Fruit fly (Drosophila melanogaster) whole organism, embryonic: ENCODE measurements around the gene CG14400.
A peak's percentile ranks its signal among the peaks of the same experiment; 100 is the strongest.

Source experiments
- Blimp-1 ChIP-seq: fragments of 200-800 bp; sonication (Bioruptor generic); optimal IDR thresholded peaks from 3 replicates; lab custom pipeline; 2018; ENCODE audit warnings: missing biosample characterization, missing genetic modification characterization, mild to moderate bottlenecking, moderate library complexity, missing genetic modification reagents
- CG11247 ChIP-seq: fragments of 200-800 bp; sonication (Bioruptor generic); IDR thresholded peaks from 2 replicates; pipeline ENCODE4 v1.3.6; 2022; ENCODE audit warnings: missing biosample characterization, missing genetic modification characterization
- CG11456 ChIP-seq: fragments of 200-800 bp; sonication (Bioruptor generic); IDR thresholded peaks from 3 replicates; pipeline ENCODE4 v1.3.6; 2022; ENCODE audit warnings: missing biosample characterization, missing genetic modification characterization
- CG13775 ChIP-seq: fragments of 200-800 bp; sonication (Bioruptor generic); optimal IDR thresholded peaks from 3 replicates; lab custom pipeline; 2017; ENCODE audit warnings: missing biosample characterization, mild to moderate bottlenecking, missing genetic modification characterization
- CG15514 ChIP-seq: fragments of 200-800 bp; sonication (Bioruptor generic); optimal IDR thresholded peaks from 3 replicates; lab custom pipeline; 2017; ENCODE audit warnings: missing biosample characterization, missing genetic modification characterization, mild to moderate bottlenecking, moderate library complexity, missing genetic modification reagents
- CG18011 ChIP-seq: fragments of 200-800 bp; sonication (Bioruptor generic); optimal IDR thresholded peaks from 2 replicates; lab custom pipeline; 2017; ENCODE audit warnings: missing biosample characterization, missing genetic modification characterization, mild to moderate bottlenecking, moderate library complexity, missing genotype
- CG2889 ChIP-seq: fragments of 200-800 bp; sonication (Bioruptor generic); IDR thresholded peaks from 3 replicates; pipeline ENCODE4 v1.3.6; 2022; ENCODE audit warnings: missing biosample characterization, missing genetic modification characterization
- CG3281 ChIP-seq: fragments of 200-800 bp; sonication (Bioruptor generic); optimal IDR thresholded peaks from 3 replicates; lab custom pipeline; 2017; ENCODE audit warnings: missing biosample characterization, mild to moderate bottlenecking, missing genetic modification characterization
- CG34224 ChIP-seq: fragments of 200-800 bp; sonication (Bioruptor generic); IDR thresholded peaks from 3 replicates; pipeline ENCODE4 v1.3.6; 2022; ENCODE audit warnings: missing biosample characterization, missing genetic modification characterization; ENCODE audit not compliant: partially characterized antibody
- CG4360 ChIP-seq: fragments of 200-800 bp; sonication (Bioruptor generic); IDR thresholded peaks from 2 replicates; pipeline ENCODE4 v1.3.6; 2022; ENCODE audit warnings: missing biosample characterization, missing genetic modification characterization
- CG6175 ChIP-seq: fragments of 200-800 bp; sonication (Bioruptor generic); IDR thresholded peaks from 3 replicates; pipeline ENCODE4 v1.3.6; 2022; ENCODE audit warnings: missing biosample characterization, missing genetic modification characterization
- CG6813 ChIP-seq: fragments of 200-800 bp; sonication (Bioruptor generic); optimal IDR thresholded peaks from 2 replicates; lab custom pipeline; 2017; ENCODE audit warnings: missing biosample characterization, missing genetic modification characterization, mild to moderate bottlenecking, moderate library complexity, missing genetic modification reagents
- CG6854 ChIP-seq: fragments of 200-800 bp; sonication (Bioruptor generic); optimal IDR thresholded peaks from 3 replicates; lab custom pipeline; 2017; ENCODE audit warnings: missing biosample characterization, mild to moderate bottlenecking, missing genetic modification characterization
- CG7839 ChIP-seq: fragments of 200-800 bp; sonication (Bioruptor generic); optimal IDR thresholded peaks from 3 replicates; lab custom pipeline; 2018; ENCODE audit warnings: missing biosample characterization, mild to moderate bottlenecking, missing genetic modification characterization, moderate library complexity
- CG7963 ChIP-seq: fragments of 200-800 bp; sonication (Bioruptor generic); IDR thresholded peaks from 3 replicates; pipeline ENCODE4 v1.3.6; 2022; ENCODE audit warnings: missing biosample characterization, missing genetic modification characterization; ENCODE audit not compliant: partially characterized antibody
- CG9437 ChIP-seq: fragments of 200-800 bp; sonication (Bioruptor generic); optimal IDR thresholded peaks from 2 replicates; lab custom pipeline; 2018; ENCODE audit warnings: missing biosample characterization, mild to moderate bottlenecking, missing genetic modification characterization
- CG9876 ChIP-seq: fragments of 200-800 bp; sonication (Bioruptor generic); optimal IDR thresholded peaks from 2 replicates; lab custom pipeline; 2016; ENCODE audit warnings: missing biosample characterization, missing genetic modification characterization
- CHES-1-like ChIP-seq: fragments of 200-800 bp; sonication (Bioruptor generic); optimal IDR thresholded peaks from 2 replicates; lab custom pipeline; 2016; ENCODE audit warnings: missing biosample characterization, missing genetic modification characterization
- CrebB ChIP-seq: fragments of 200-800 bp; sonication (Bioruptor generic); optimal IDR thresholded peaks from 3 replicates; lab custom pipeline; 2018; ENCODE audit warnings: missing biosample characterization, mild to moderate bottlenecking, missing genetic modification characterization
- ERR ChIP-seq: fragments of 200-800 bp; sonication (Bioruptor generic); optimal IDR thresholded peaks from 2 replicates; lab custom pipeline; 2016; ENCODE audit warnings: missing biosample characterization, missing genetic modification characterization
- Fer2 ChIP-seq: fragments of 200-800 bp; sonication (Bioruptor generic); optimal IDR thresholded peaks from 2 replicates; lab custom pipeline; 2018; ENCODE audit warnings: missing biosample characterization, mild to moderate bottlenecking, missing genetic modification characterization, moderate library complexity
- HmgZ ChIP-seq: fragments of 200-800 bp; sonication (Bioruptor generic); optimal IDR thresholded peaks from 2 replicates; lab custom pipeline; 2018; ENCODE audit warnings: missing biosample characterization, mild to moderate bottlenecking, missing genetic modification characterization
- Lpt ChIP-seq: fragments of >200 bp; optimal IDR thresholded peaks from 2 replicates; lab custom pipeline; 2018; ENCODE audit warnings: missing biosample characterization, missing genetic modification characterization
- Mrtf ChIP-seq: fragments of 200-800 bp; sonication (Bioruptor generic); IDR thresholded peaks from 3 replicates; pipeline ENCODE4 v1.3.6; 2022; ENCODE audit warnings: missing biosample characterization, missing genetic modification characterization
- NfI ChIP-seq: fragments of 200-800 bp; sonication (Bioruptor generic); optimal IDR thresholded peaks from 3 replicates; lab custom pipeline; 2018; ENCODE audit warnings: missing biosample characterization, mild to moderate bottlenecking, missing genetic modification characterization, moderate library complexity
- Ptx1 ChIP-seq: fragments of 200-800 bp; sonication (Bioruptor generic); IDR thresholded peaks from 2 replicates; pipeline ENCODE4 v1.3.6; 2022; ENCODE audit warnings: missing biosample characterization, missing genetic modification characterization
- Side ChIP-seq: fragments of 200-800 bp; sonication (Bioruptor generic); optimal IDR thresholded peaks from 2 replicates; lab custom pipeline; 2016; ENCODE audit warnings: missing biosample characterization, missing genetic modification characterization
- Sry-δ ChIP-seq: fragments of 200-800 bp; sonication (Bioruptor generic); optimal IDR thresholded peaks from 2 replicates; lab custom pipeline; 2016; ENCODE audit warnings: missing biosample characterization, missing genetic modification characterization
- ara ChIP-seq: fragments of 200-800 bp; sonication (Bioruptor generic); IDR thresholded peaks from 2 replicates; pipeline ENCODE4 v1.3.6; 2022; ENCODE audit warnings: missing biosample characterization, missing genetic modification characterization
- az2 ChIP-seq: fragments of 200-800 bp; sonication (Bioruptor generic); optimal IDR thresholded peaks from 3 replicates; lab custom pipeline; 2016; ENCODE audit warnings: missing biosample characterization, missing genetic modification characterization
- bcd ChIP-seq: fragments of 200-800 bp; sonication (Bioruptor generic); optimal IDR thresholded peaks from 2 replicates; lab custom pipeline; 2017; ENCODE audit warnings: missing biosample characterization, mild to moderate bottlenecking, missing genetic modification characterization
- cas ChIP-seq: fragments of 200-800 bp; sonication (Bioruptor generic); IDR thresholded peaks from 2 replicates; pipeline ENCODE4 v1.3.6; 2022; ENCODE audit warnings: missing biosample characterization, missing genetic modification characterization
- ems ChIP-seq: fragments of 200-800 bp; sonication (Bioruptor generic); optimal IDR thresholded peaks from 3 replicates; lab custom pipeline; 2016; ENCODE audit warnings: missing biosample characterization, missing genetic modification characterization
- fd64A ChIP-seq: fragments of 200-800 bp; sonication (Bioruptor generic); optimal IDR thresholded peaks from 3 replicates; lab custom pipeline; 2018; ENCODE audit warnings: missing biosample characterization, mild to moderate bottlenecking, missing genetic modification characterization
- gce ChIP-seq: fragments of 200-800 bp; sonication (Bioruptor generic); IDR thresholded peaks from 3 replicates; pipeline ENCODE4 v1.3.6; 2022; ENCODE audit warnings: missing biosample characterization, missing genetic modification characterization
- insv ChIP-seq, 2 experiments: fragments of 200-800 bp; sonication (Bioruptor generic); optimal IDR thresholded peaks; 3 replicates each; lab custom pipeline; 2016 to 2018; ENCODE audit warnings: missing biosample characterization in 2 of 2, missing genetic modification characterization in 2 of 2
- kni ChIP-seq: fragments of 200-800 bp; sonication (Bioruptor generic); optimal IDR thresholded peaks from 3 replicates; lab custom pipeline; 2017; ENCODE audit warnings: mild to moderate bottlenecking, missing biosample characterization, missing genetic modification reagents, missing genetic modification characterization
- knrl ChIP-seq: fragments of 200-800 bp; sonication (Bioruptor generic); IDR thresholded peaks from 3 replicates; pipeline ENCODE4 v1.3.6; 2022; ENCODE audit warnings: missing biosample characterization, missing genetic modification characterization; ENCODE audit not compliant: partially characterized antibody
- mirr ChIP-seq: fragments of 200-800 bp; sonication (Bioruptor generic); optimal IDR thresholded peaks from 3 replicates; lab custom pipeline; 2018; ENCODE audit warnings: missing biosample characterization, mild to moderate bottlenecking, missing genetic modification characterization
- pb ChIP-seq: fragments of 200-800 bp; sonication (Bioruptor generic); optimal IDR thresholded peaks from 3 replicates; lab custom pipeline; 2016; ENCODE audit warnings: missing biosample characterization, missing genetic modification characterization
- prd ChIP-seq, 3 experiments: fragments of >200 bp in 2 of 3; fragments of 200-800 bp in 1 of 3; sonication (Bioruptor generic) in 1 of 3; optimal IDR thresholded peaks in 2 of 3; IDR thresholded peaks in 1 of 3; 2 replicates in 2 of 3; 3 replicates in 1 of 3; pipeline versions ENCODE4 v1.3.6 to Lab custom; 2017 to 2022; ENCODE audit warnings: missing biosample characterization in 1 of 3, missing genetic modification characterization in 1 of 3
- run ChIP-seq: fragments of 200-800 bp; sonication (Bioruptor generic); optimal IDR thresholded peaks from 3 replicates; lab custom pipeline; 2018; ENCODE audit warnings: missing biosample characterization, mild to moderate bottlenecking, missing genetic modification characterization
- sd ChIP-seq: fragments of 200-800 bp; sonication (Bioruptor generic); optimal IDR thresholded peaks from 3 replicates; lab custom pipeline; 2018; ENCODE audit warnings: missing biosample characterization, mild to moderate bottlenecking, missing genetic modification characterization, moderate library complexity
- sim ChIP-seq: fragments of 200-800 bp; sonication (Bioruptor generic); IDR thresholded peaks from 2 replicates; pipeline ENCODE4 v1.3.6; 2022; ENCODE audit warnings: missing biosample characterization, missing genetic modification characterization
- slbo ChIP-seq: fragments of 200-800 bp; sonication (Bioruptor generic); IDR thresholded peaks from 2 replicates; pipeline ENCODE4 v1.3.6; 2022; ENCODE audit warnings: missing biosample characterization, missing genetic modification characterization
- so ChIP-seq: fragments of 200-800 bp; sonication (Bioruptor generic); IDR thresholded peaks from 3 replicates; pipeline ENCODE4 v1.3.6; 2022; ENCODE audit warnings: missing biosample characterization, missing genetic modification characterization
- sr ChIP-seq: fragments of 200-800 bp; sonication (Bioruptor generic); IDR thresholded peaks from 3 replicates; pipeline ENCODE4 v1.3.6; 2022; ENCODE audit warnings: missing biosample characterization, missing genetic modification characterization
- usp ChIP-seq: fragments of >200 bp; optimal IDR thresholded peaks from 2 replicates; lab custom pipeline; 2017; ENCODE audit warnings: missing biosample characterization, missing genetic modification characterization
- wdn ChIP-seq: fragments of 200-800 bp; sonication (Bioruptor generic); IDR thresholded peaks from 2 replicates; pipeline ENCODE4 v1.3.6; 2022; ENCODE audit warnings: missing biosample characterization, missing genetic modification characterization
- wor ChIP-seq: fragments of 200-800 bp; sonication (Bioruptor generic); IDR thresholded peaks from 2 replicates; pipeline ENCODE4 v1.3.6; 2022; ENCODE audit warnings: missing biosample characterization, missing genetic modification characterization

CG14400 gene

DNA sequence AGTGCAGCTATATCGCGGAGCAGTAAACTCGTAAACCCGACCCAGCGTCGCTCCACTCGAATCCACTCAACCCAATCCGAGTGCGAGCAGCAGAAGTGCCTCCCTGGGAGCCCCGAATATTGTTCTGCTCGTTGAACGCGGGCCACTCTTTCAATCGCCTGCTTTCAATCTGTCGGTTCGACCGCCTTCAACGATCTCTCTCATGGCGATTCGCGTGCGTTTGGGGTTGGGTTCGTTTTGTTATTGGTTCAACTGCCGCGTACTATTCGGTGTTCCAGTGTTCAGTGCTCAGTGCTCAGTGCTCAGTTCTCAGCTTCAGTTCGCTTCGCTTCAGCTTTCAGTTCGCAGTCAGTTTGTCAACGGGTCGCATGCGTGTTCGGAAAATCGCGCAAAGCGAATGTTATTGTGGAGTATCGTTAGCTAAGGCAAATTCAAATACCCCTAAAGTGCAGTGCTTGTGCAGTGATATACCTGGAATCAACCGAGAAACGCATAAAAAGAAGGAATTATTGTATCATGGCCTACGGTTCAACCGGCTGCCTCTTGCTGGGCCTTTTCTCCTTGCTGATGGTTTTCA is 17.1 kb downstream of the CG14400 start, which contains the start of gene CG31676:
Gene CG31676, plus strand, starts transcription at position 289 of the 577 bp plus-strand sequence.
- TF ChIP-seq Blimp-1 (no peak), NfI (GFP tag; lab: Kevin White, UChicago) (peak; percentile 10), Sry-δ (GFP tag; lab: Kevin White, UChicago) (no peak), az2 (GFP tag; lab: Kevin White, UChicago) (no peak), pb (GFP tag; lab: Kevin White, UChicago) (no peak), insv (GFP tag; optimal IDR thresholded peaks at IDR 0.05; lab: Kevin White, UChicago) (no peak), CG11456 (GFP tag; lab: Robert Waterston, UW) (0 out of 3 replicates have a peak, but pooled peaks have one; percentile 47), Ptx1 (GFP tag; lab: Robert Waterston, UW) (no peak), sd (no peak), wdn (peak; percentile 40; the same call in 1 of the 2 replicates), knrl (GFP tag; lab: Robert Waterston, UW) (no peak), CG18011 (no peak), sim (GFP tag; lab: Robert Waterston, UW) (no peak), CG7963 (GFP tag; lab: Robert Waterston, UW) (no peak), CG7839 (tag; lab: Kevin White, UChicago) (no peak), CG9876 (GFP tag; lab: Kevin White, UChicago) (no peak), mirr (GFP tag; lab: Kevin White, UChicago) (peak; percentile 69), CG11247 (GFP tag; lab: Robert Waterston, UW) (peak; percentile 11; the same call in 1 of the 2 replicates), CG6175 (GFP tag; lab: Robert Waterston, UW) (0 out of 3 replicates have a peak, but pooled peaks have one; percentile 23), ems (GFP tag; lab: Kevin White, UChicago) (no peak), gce (peak; percentile 54; the same call in 2 of the 3 replicates), Mrtf (no peak), run (tag; lab: Kevin White, UChicago) (no peak), CG6854 (GFP tag; lab: Kevin White, UChicago) (peak; percentile 45), Fer2 (tag; lab: Kevin White, UChicago) (no peak), usp (GFP tag; lab: Kevin White, UChicago) (no peak), cas (GFP tag; lab: Robert Waterston, UW) (no peak), Side (no peak), CG3281 (GFP tag; lab: Kevin White, UChicago) (peak; percentile 56), prd (optimal IDR thresholded peaks at IDR 0.05; lab: Kevin White, UChicago) (no peak), prd (GFP tag; IDR thresholded peaks at IDR 0.05; lab: Robert Waterston, UW) (no peak), sr (GFP tag; lab: Robert Waterston, UW) (no peak), so (GFP tag; lab: Robert Waterston, UW) (0 out of 3 replicates have a peak, but pooled peaks have one; percentile 21), CHES-1-like (GFP tag; lab: Kevin White, UChicago) (no peak), ara (GFP tag; lab: Robert Waterston, UW) (no peak), CG9437 (no peak), kni (GFP tag; lab: Kevin White, UChicago) (no peak), CG34224 (no peak), CG15514 (GFP tag; lab: Kevin White, UChicago) (peak; percentile 48), CG13775 (GFP tag; lab: Kevin White, UChicago) (no peak), CG2889 (GFP tag; lab: Robert Waterston, UW) (no peak), fd64A (GFP tag; lab: Kevin White, UChicago) (no peak), CG4360 (no peak), HmgZ (no peak), Lpt (GFP tag; lab: Kevin White, UChicago) (no peak), CrebB (tag; lab: Kevin White, UChicago) (peak; percentile 54), ERR (GFP tag; lab: Kevin White, UChicago) (no peak), CG6813 (peak; percentile 57), wor (GFP tag; lab: Robert Waterston, UW) (no peak), bcd (GFP tag; lab: Kevin White, UChicago) (no peak), slbo (GFP tag; lab: Robert Waterston, UW) (no peak)
